Worm (Caenorhabditis elegans) whole organism, L2 larva: Measurements from ENCODE around the gene ncl-1.

Source experiments
- R02D3.7 ChIP-seq: fragments of 150-350 bp; optimal IDR thresholded peaks from 2 replicates; lab custom pipeline; 2014; ENCODE audit warnings: missing biosample characterization, missing genetic modification characterization
- ZK546.5 ChIP-seq: sonication (generic microtip); optimal IDR thresholded peaks from 2 replicates; lab custom pipeline; 2017; ENCODE audit warnings: missing biosample characterization, missing genetic modification characterization
- alr-1 ChIP-seq: fragments of 150-350 bp; optimal IDR thresholded peaks from 2 replicates; lab custom pipeline; 2014; ENCODE audit warnings: missing biosample characterization, missing genetic modification characterization
- aly-2 ChIP-seq: fragments of 150-350 bp; optimal IDR thresholded peaks from 2 replicates; lab custom pipeline; 2014; ENCODE audit warnings: missing biosample characterization, missing genetic modification characterization
- elt-3 ChIP-seq: sonication (generic microtip); optimal IDR thresholded peaks from 2 replicates; lab custom pipeline; 2017; ENCODE audit warnings: missing biosample characterization, missing genetic modification characterization
- lin-13 ChIP-seq: fragments of 150-350 bp; optimal IDR thresholded peaks from 2 replicates; lab custom pipeline; 2014; ENCODE audit warnings: missing biosample characterization, missing genetic modification reagents, missing genetic modification characterization
- lin-39 ChIP-seq: fragments of 150-350 bp; optimal IDR thresholded peaks from 2 replicates; lab custom pipeline; 2014; ENCODE audit warnings: missing biosample characterization, missing genetic modification reagents, missing genetic modification characterization
- mbf-1 ChIP-seq: sonication (generic microtip); optimal IDR thresholded peaks from 2 replicates; lab custom pipeline; 2017; ENCODE audit warnings: missing biosample characterization, missing genetic modification characterization
- nhr-12 ChIP-seq: fragments of 150-350 bp; optimal IDR thresholded peaks from 2 replicates; lab custom pipeline; 2014; ENCODE audit warnings: missing biosample characterization, missing genetic modification characterization
- nhr-25 ChIP-seq: fragments of 150-350 bp; sonication (generic microtip); optimal IDR thresholded peaks from 3 replicates; lab custom pipeline; 2014; ENCODE audit warnings: missing biosample characterization, missing genetic modification characterization
- snpc-4 ChIP-seq: fragments of 150-350 bp; optimal IDR thresholded peaks from 2 replicates; lab custom pipeline; 2014; ENCODE audit warnings: missing biosample characterization, missing genetic modification characterization
- unc-55 ChIP-seq: fragments of 150-350 bp; sonication (generic microtip); optimal IDR thresholded peaks from 3 replicates; lab custom pipeline; 2014; ENCODE audit warnings: missing biosample characterization, missing genetic modification reagents, missing genetic modification characterization

DNA sequence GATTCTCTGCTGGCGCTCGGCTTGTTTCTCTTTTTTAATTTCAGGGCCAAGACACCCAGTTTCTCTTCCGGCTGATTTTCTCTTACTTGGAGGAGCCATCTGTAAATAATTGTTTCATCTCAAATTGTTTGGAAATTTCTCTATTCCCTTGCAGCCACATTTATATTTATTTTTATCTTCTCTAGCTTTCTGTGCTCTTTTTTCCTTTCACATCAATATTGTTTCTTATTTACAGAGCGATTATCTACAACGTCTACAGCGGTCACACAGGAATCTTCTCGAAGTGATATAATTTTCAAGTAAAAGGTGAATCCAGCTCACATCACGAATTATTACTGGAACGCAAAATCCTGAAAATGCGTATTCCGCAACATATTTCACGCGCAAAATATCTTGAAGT lies 53.4 kb downstream of the ncl-1 start, which contains the start of the genes ZK686.6 and ZK686.1:
- TF ChIP-seq lin-13 (GFP tag; lab: Kevin White, UChicago) (no peak), alr-1 (no peak), lin-39 (tag; lab: Kevin White, UChicago) (no peak), aly-2 (tag; lab: Kevin White, UChicago) (no peak), nhr-25 (tag; lab: Kevin White, UChicago) (no peak), nhr-12 (tag; lab: Kevin White, UChicago) (no peak), elt-3 (tag; lab: Kevin White, UChicago) (no peak), unc-55 (GFP tag; lab: Kevin White, UChicago) (no peak), snpc-4 (tag; lab: Kevin White, UChicago) (no peak), ZK546.5 (tag; lab: Kevin White, UChicago) (no peak), R02D3.7 (tag; lab: Kevin White, UChicago) (no peak), mbf-1 (tag; lab: Kevin White, UChicago) (no peak)
